Worm (Caenorhabditis elegans): ENCODE results near the gene oig-8.

- no peak for TF ChIP-seq fax-1 (tag; optimal IDR thresholded peaks at IDR 0.05)
- TF ChIP-seq hlh-6 (tag; optimal IDR thresholded peaks at IDR 0.05), result no peak
- no peak for TF ChIP-seq npax-4 (tag; optimal IDR thresholded peaks at IDR 0.05)
- no peak for TF ChIP-seq che-1 (tag; optimal IDR thresholded peaks at IDR 0.05)
- no peak for TF ChIP-seq unc-3 (GFP tag; conservative IDR thresholded peaks at IDR 0.05)
- no peak for TF ChIP-seq unc-3 (tag; optimal IDR thresholded peaks at IDR 0.05)
Measured at ce11 chrII:6598050-6598449, 50.9 kb downstream of the oig-8 start, which contains the start of gene dnj-8.

Data from whole organism, late embryonic.